Worm (Caenorhabditis elegans) whole organism, L4/young adult: ENCODE data around the gene F34D10.4.

Experiments used
- W03F9.2 ChIP-seq: fragments of 150-350 bp; optimal IDR thresholded peaks from 2 replicates; lab custom pipeline; 2014; ENCODE audit warnings: missing biosample characterization, missing genetic modification characterization
- dao-5 ChIP-seq: sonication (generic microtip); optimal IDR thresholded peaks from 2 replicates; lab custom pipeline; 2016; ENCODE audit warnings: missing genotype, missing genetic modification characterization, moderate library complexity, missing compliant biosample characterization
- him-1 ChIP-seq: sonication (generic microtip); optimal IDR thresholded peaks from 2 replicates; lab custom pipeline; 2016; ENCODE audit warnings: missing genotype, missing genetic modification reagents, missing genetic modification characterization, missing compliant biosample characterization

- no peak for TF ChIP-seq him-1 (tag; lab: Kevin White, UChicago)
- no peak for TF ChIP-seq W03F9.2 (tag; lab: Kevin White, UChicago)
- no peak for TF ChIP-seq dao-5 (tag; lab: Kevin White, UChicago)
Measured at ce11 chrIII:3764584-3764983, 28.2 kb downstream of the F34D10.4 start.
